Worm (Caenorhabditis elegans) whole organism, L2 larva: ENCODE data around the gene F35D11.1.

Source experiments
- lin-13 ChIP-seq: fragments of 150-350 bp; optimal IDR thresholded peaks from 2 replicates; lab custom pipeline; 2014; ENCODE audit warnings: missing biosample characterization, missing genetic modification reagents, missing genetic modification characterization
- lin-39 ChIP-seq: fragments of 150-350 bp; optimal IDR thresholded peaks from 2 replicates; lab custom pipeline; 2014; ENCODE audit warnings: missing biosample characterization, missing genetic modification reagents, missing genetic modification characterization
- nhr-10 ChIP-seq: sonication (generic microtip); optimal IDR thresholded peaks from 2 replicates; lab custom pipeline; 2017; ENCODE audit warnings: missing biosample characterization, missing genetic modification characterization
- nhr-129 ChIP-seq: fragments of 150-350 bp; optimal IDR thresholded peaks from 2 replicates; lab custom pipeline; 2014; ENCODE audit warnings: missing biosample characterization, missing genetic modification characterization
- unc-39 ChIP-seq: fragments of 150-350 bp; optimal IDR thresholded peaks from 2 replicates; lab custom pipeline; 2014; ENCODE audit warnings: missing biosample characterization, missing genetic modification characterization
- zag-1 ChIP-seq: fragments of 150-350 bp; optimal IDR thresholded peaks from 2 replicates; lab custom pipeline; 2014; ENCODE audit warnings: missing biosample characterization, missing genetic modification characterization

DNA sequence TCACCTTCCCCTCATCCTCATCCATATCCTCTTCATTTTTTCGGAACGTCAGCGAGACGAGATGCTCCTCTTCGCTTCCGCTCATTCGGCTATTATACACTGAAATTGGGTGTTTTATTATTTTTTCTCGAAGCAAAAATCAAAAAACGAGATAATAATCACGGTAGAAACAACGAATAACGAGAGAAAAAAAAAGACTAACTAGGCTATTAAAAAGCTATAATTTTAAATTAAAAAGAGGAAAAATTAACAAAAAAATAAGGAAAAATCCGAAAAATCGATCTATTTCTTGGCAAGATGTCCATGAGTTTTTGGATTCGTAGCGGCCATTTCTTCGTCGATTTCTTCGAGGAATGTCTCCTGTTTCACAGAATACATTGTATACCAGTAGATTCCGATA lies 25.4 kb upstream of the F35D11.1 start, which contains the start of gene ipla-1:
- no peak for TF ChIP-seq unc-39 (tag; lab: Kevin White, UChicago)
- no peak for TF ChIP-seq lin-13 (GFP tag; lab: Kevin White, UChicago)
- TF ChIP-seq zag-1 = no peak
- no peak for TF ChIP-seq nhr-129 (tag; lab: Kevin White, UChicago)
- TF ChIP-seq nhr-10 (tag; lab: Kevin White, UChicago) = no peak
- TF ChIP-seq lin-39 (tag; lab: Kevin White, UChicago) = no peak
